Worm (Caenorhabditis elegans) whole organism, young adult: ENCODE data around the gene Y73B6BL.47.
A peak's percentile ranks its signal among the peaks of the same experiment; 100 is the strongest.
"Not testable (repeated sequence)": the region's sequence is repeated elsewhere in the genome, so short reads cannot be mapped to it uniquely, and the experiment has no call there.

Experiments
- B0261.1 ChIP-seq: sonication (generic microtip); optimal IDR thresholded peaks from 2 replicates; lab custom pipeline; 2016; ENCODE audit warnings: mild to moderate bottlenecking, missing genetic modification characterization, moderate library complexity, missing compliant biosample characterization
- T07F8.4 ChIP-seq: sonication (generic microtip); optimal IDR thresholded peaks from 2 replicates; lab custom pipeline; 2016; ENCODE audit warnings: mild to moderate bottlenecking, missing genetic modification characterization, moderate library complexity, missing compliant biosample characterization
- T26A5.8 ChIP-seq: sonication (generic microtip); optimal IDR thresholded peaks from 2 replicates; lab custom pipeline; 2016; ENCODE audit warnings: missing genetic modification characterization, missing compliant biosample characterization
- Y53F4B.3 ChIP-seq: fragments of 200-800 bp; sonication (Bioruptor generic); IDR thresholded peaks from 2 replicates; pipeline ENCODE4 v1.3.6; 2022; ENCODE audit warnings: missing genetic modification reagents, missing genetic modification characterization, missing compliant biosample characterization
- Y56A3A.18 ChIP-seq: fragments of 200-800 bp; sonication (Bioruptor generic); IDR thresholded peaks from 2 replicates; pipeline ENCODE4 v1.3.6; 2022; ENCODE audit warnings: missing genetic modification reagents, missing genetic modification characterization, missing compliant biosample characterization
- Y79H2A.3 ChIP-seq: fragments of 200-800 bp; sonication (Bioruptor generic); conservative IDR thresholded peaks from 2 replicates; pipeline ENCODE4 v1.3.6; 2022; ENCODE audit warnings: missing genetic modification reagents, missing genetic modification characterization, missing compliant biosample characterization
- athp-1 ChIP-seq: sonication (generic microtip); optimal IDR thresholded peaks from 2 replicates; lab custom pipeline; 2017; ENCODE audit warnings: mild to moderate bottlenecking, missing genetic modification characterization, missing compliant biosample characterization
- attf-3 ChIP-seq: fragments of 200-800 bp; sonication (Bioruptor generic); conservative IDR thresholded peaks from 2 replicates; pipeline ENCODE4 v1.3.6; 2022; ENCODE audit warnings: missing genetic modification reagents, missing genetic modification characterization, missing compliant biosample characterization
- bed-2 ChIP-seq: fragments of 200-800 bp; sonication (Bioruptor generic); IDR thresholded peaks from 2 replicates; pipeline ENCODE4 v1.3.6; 2022; ENCODE audit warnings: missing genetic modification reagents, missing genetic modification characterization, missing compliant biosample characterization
- ccch-3 ChIP-seq: fragments of 200-800 bp; sonication (Bioruptor generic); optimal IDR thresholded peaks from 2 replicates; lab custom pipeline; 2018; ENCODE audit warnings: mild to moderate bottlenecking, missing genetic modification characterization, missing compliant biosample characterization
- cebp-1 ChIP-seq, 2 experiments: fragments of 200-800 bp in 1 of 2; sonication (Bioruptor generic) in 1 of 2; sonication (generic microtip) in 1 of 2; IDR thresholded peaks in 1 of 2; optimal IDR thresholded peaks in 1 of 2; 2 replicates each; pipeline versions ENCODE4 v1.3.6 to Lab custom; 2017 to 2022; ENCODE audit warnings: missing compliant biosample characterization in 2 of 2, missing genetic modification characterization in 2 of 2, mild to moderate bottlenecking in 1 of 2, missing genetic modification reagents in 1 of 2, moderate library complexity in 1 of 2
- cebp-2 ChIP-seq: fragments of 200-800 bp; sonication (Bioruptor generic); IDR thresholded peaks from 2 replicates; pipeline ENCODE4 v1.3.6; 2022; ENCODE audit warnings: missing genetic modification characterization, missing compliant biosample characterization
- ceh-27 ChIP-seq: fragments of 200-800 bp; sonication (Bioruptor generic); optimal IDR thresholded peaks from 2 replicates; lab custom pipeline; 2018; ENCODE audit warnings: mild to moderate bottlenecking, missing genetic modification characterization, moderate library complexity, missing compliant biosample characterization
- ceh-40 ChIP-seq: fragments of 200-800 bp; sonication (Bioruptor generic); IDR thresholded peaks from 2 replicates; pipeline ENCODE4 v1.3.6; 2022; ENCODE audit warnings: missing genetic modification characterization, missing compliant biosample characterization
- ceh-79 ChIP-seq: sonication (generic microtip); optimal IDR thresholded peaks from 2 replicates; lab custom pipeline; 2017; ENCODE audit warnings: mild to moderate bottlenecking, missing genetic modification characterization, missing compliant biosample characterization
- die-1 ChIP-seq: sonication (generic microtip); optimal IDR thresholded peaks from 2 replicates; lab custom pipeline; 2016; ENCODE audit warnings: missing genotype, mild to moderate bottlenecking, missing genetic modification characterization, missing compliant biosample characterization
- dpff-1 ChIP-seq: sonication (generic microtip); optimal IDR thresholded peaks from 2 replicates; lab custom pipeline; 2017; ENCODE audit warnings: mild to moderate bottlenecking, missing genetic modification characterization, missing compliant biosample characterization
- dpl-1 ChIP-seq: fragments of 150-350 bp; optimal IDR thresholded peaks from 2 replicates; lab custom pipeline; 2014; ENCODE audit warnings: missing biosample characterization, missing genetic modification reagents, missing genetic modification characterization
- egrh-3 ChIP-seq: fragments of 200-800 bp; sonication (Bioruptor generic); IDR thresholded peaks from 2 replicates; pipeline ENCODE4 v1.3.6; 2022; ENCODE audit warnings: missing genetic modification reagents, missing genetic modification characterization, missing compliant biosample characterization
- ets-4 ChIP-seq: fragments of 200-800 bp; sonication (Bioruptor generic); optimal IDR thresholded peaks from 2 replicates; lab custom pipeline; 2018; ENCODE audit warnings: mild to moderate bottlenecking, missing genetic modification characterization, missing compliant biosample characterization
- hmg-1.2 ChIP-seq: fragments of 200-800 bp; sonication (Bioruptor generic); IDR thresholded peaks from 2 replicates; pipeline ENCODE4 v1.3.6; 2022; ENCODE audit warnings: missing genetic modification reagents, missing genetic modification characterization, missing compliant biosample characterization
- lin-35 ChIP-seq, 3 experiments: fragments of 150-350 bp in 2 of 3; sonication (generic microtip) in 1 of 3; optimal IDR thresholded peaks; 2 replicates each; lab custom pipeline; 2014 to 2018; ENCODE audit warnings: missing biosample characterization in 3 of 3, missing genetic modification characterization in 3 of 3, missing genetic modification reagents in 3 of 3
- lsl-1 ChIP-seq: fragments of 200-800 bp; sonication (Bioruptor generic); optimal IDR thresholded peaks from 2 replicates; lab custom pipeline; 2018; ENCODE audit warnings: mild to moderate bottlenecking, missing genetic modification characterization, moderate library complexity, missing compliant biosample characterization
- madf-10 ChIP-seq: sonication (generic microtip); optimal IDR thresholded peaks from 2 replicates; lab custom pipeline; 2016; ENCODE audit warnings: mild to moderate bottlenecking, missing genetic modification characterization, missing compliant biosample characterization
- madf-6 ChIP-seq: fragments of 200-800 bp; sonication (Bioruptor generic); IDR thresholded peaks from 2 replicates; pipeline ENCODE4 v1.3.6; 2022; ENCODE audit warnings: missing genetic modification reagents, missing genetic modification characterization, missing compliant biosample characterization
- madf-8 ChIP-seq: fragments of 200-800 bp; sonication (Bioruptor generic); conservative IDR thresholded peaks from 2 replicates; pipeline ENCODE4 v1.3.6; 2022; ENCODE audit warnings: missing genetic modification reagents, missing genetic modification characterization, missing compliant biosample characterization
- mel-28 ChIP-seq: sonication (generic microtip); optimal IDR thresholded peaks from 2 replicates; lab custom pipeline; 2016; ENCODE audit warnings: borderline replicate concordance, mild to moderate bottlenecking, missing genetic modification characterization, missing compliant biosample characterization
- nfya-1 ChIP-seq: sonication (generic microtip); optimal IDR thresholded peaks from 2 replicates; lab custom pipeline; 2017; ENCODE audit warnings: antibody characterized with exemption, missing compliant biosample characterization, missing genetic modification characterization, borderline replicate concordance; ENCODE audit not compliant: insufficient read depth
- nhr-90 ChIP-seq: sonication (generic microtip); optimal IDR thresholded peaks from 2 replicates; lab custom pipeline; 2016; ENCODE audit warnings: missing genotype, mild to moderate bottlenecking, missing genetic modification characterization, missing compliant biosample characterization
- sdz-38 ChIP-seq: sonication (generic microtip); optimal IDR thresholded peaks from 2 replicates; lab custom pipeline; 2016; ENCODE audit warnings: missing genotype, missing genetic modification characterization, missing compliant biosample characterization
- snpc-1.1 ChIP-seq: sonication (generic microtip); optimal IDR thresholded peaks from 2 replicates; lab custom pipeline; 2017; ENCODE audit warnings: missing genetic modification characterization, mild to moderate bottlenecking, missing compliant biosample characterization, antibody characterized with exemption, moderate library complexity, missing genotype, missing genetic modification reagents; ENCODE audit not compliant: insufficient read depth
- snpc-1.3 ChIP-seq: sonication (generic microtip); optimal IDR thresholded peaks from 2 replicates; lab custom pipeline; 2017; ENCODE audit warnings: missing genetic modification characterization, mild to moderate bottlenecking, missing compliant biosample characterization, antibody characterized with exemption, moderate library complexity, missing genotype, missing genetic modification reagents; ENCODE audit not compliant: insufficient read depth
- snpc-4 ChIP-seq, 5 experiments: fragments of 150-350 bp in 1 of 5; sonication (generic microtip) in 4 of 5; optimal IDR thresholded peaks; 2 replicates each; lab custom pipeline; 2014 to 2018; ENCODE audit warnings: missing genetic modification characterization in 5 of 5, missing biosample characterization in 3 of 5, antibody characterized with exemption in 2 of 5, mild to moderate bottlenecking in 2 of 5, missing compliant biosample characterization in 2 of 5, missing genotype in 2 of 5, moderate library complexity in 2 of 5, missing genetic modification reagents in 1 of 5
- somi-1 ChIP-seq: fragments of 200-800 bp; sonication (Bioruptor generic); optimal IDR thresholded peaks from 2 replicates; lab custom pipeline; 2018; ENCODE audit warnings: mild to moderate bottlenecking, missing genetic modification characterization, missing compliant biosample characterization
- tlf-1 ChIP-seq: fragments of 200-800 bp; sonication (Bioruptor generic); optimal IDR thresholded peaks from 2 replicates; lab custom pipeline; 2018; ENCODE audit warnings: mild to moderate bottlenecking, missing genetic modification characterization, missing compliant biosample characterization
- unc-62 ChIP-seq: fragments of 150-350 bp; optimal IDR thresholded peaks from 2 replicates; lab custom pipeline; 2014; ENCODE audit warnings: missing biosample characterization, missing genetic modification reagents, missing genetic modification characterization
- zim-3 ChIP-seq: sonication (generic microtip); optimal IDR thresholded peaks from 2 replicates; lab custom pipeline; 2017; ENCODE audit warnings: mild to moderate bottlenecking, missing genetic modification characterization, moderate library complexity, missing compliant biosample characterization
- ztf-25 ChIP-seq: fragments of 200-800 bp; sonication (Bioruptor generic); IDR thresholded peaks from 2 replicates; pipeline ENCODE4 v1.3.6; 2022; ENCODE audit warnings: missing genetic modification reagents, missing genetic modification characterization, missing compliant biosample characterization
- ztf-28 ChIP-seq: fragments of 200-800 bp; sonication (Bioruptor generic); IDR thresholded peaks from 2 replicates; pipeline ENCODE4 v1.3.6; 2022; ENCODE audit warnings: missing genetic modification reagents, missing genetic modification characterization, missing compliant biosample characterization
- ztf-6 ChIP-seq: fragments of 200-800 bp; sonication (Bioruptor generic); IDR thresholded peaks from 2 replicates; pipeline ENCODE4 v1.3.6; 2022; ENCODE audit warnings: missing genetic modification reagents, missing genetic modification characterization, missing compliant biosample characterization

The Y73B6BL.47 gene

DNA sequence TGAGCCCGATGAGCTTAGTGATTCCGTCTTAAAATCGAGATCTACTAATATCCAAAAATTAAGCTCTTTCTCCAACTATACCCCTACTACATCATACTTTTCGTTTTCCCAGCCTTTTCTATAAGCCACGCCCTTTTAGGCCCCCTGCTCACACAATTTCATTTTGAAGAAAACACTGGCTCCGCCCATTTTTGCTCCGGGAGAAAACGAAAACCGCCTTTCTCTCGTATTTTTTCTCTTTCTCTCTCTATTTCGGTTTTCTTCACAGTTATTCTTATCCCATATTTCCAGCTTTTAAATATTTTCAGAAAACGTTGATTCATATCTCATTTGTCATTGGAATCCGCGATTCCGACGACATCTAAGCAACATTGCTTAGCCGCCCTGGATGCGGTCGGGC is at the start of gene Y73B6BL.47:
Gene Y73B6BL.47 (plus strand): TSS at position 301 of the 400 bp plus-strand sequence.
- TF ChIP-seq mel-28 (no peak), ccch-3 (GFP tag; lab: Kevin White, UChicago) (no peak), dpff-1 (tag; lab: Kevin White, UChicago) (no peak), athp-1 (tag; lab: Kevin White, UChicago) (no peak), T07F8.4 (tag; lab: Kevin White, UChicago) (no peak), egrh-3 (GFP tag; lab: Robert Waterston, UW) (no peak), lsl-1 (no peak), sdz-38 (tag; lab: Kevin White, UChicago) (no peak), ceh-40 (no peak), somi-1 (no peak), Y79H2A.3 (GFP tag; lab: Robert Waterston, UW) (no peak), Y56A3A.18 (no peak), madf-6 (GFP tag; lab: Robert Waterston, UW) (no peak)
- TF ChIP-seq, all 124 proteins: peak for 0

ce11 chrIV:6317357-6317756 is 44.4 kb upstream of the Y73B6BL.47 start, which contains the start of gene Y73B6BL.12:
TSS of gene Y73B6BL.12 (minus strand) at chrIV:6317457.
- not testable (repeated sequence) for TF ChIP-seq attf-3 (GFP tag; lab: Robert Waterston, UW); lin-35 (GFP tag; optimal IDR thresholded peaks at IDR 0.05; lab: Kevin White, UChicago); tlf-1 (GFP tag; lab: Kevin White, UChicago)

DNA sequence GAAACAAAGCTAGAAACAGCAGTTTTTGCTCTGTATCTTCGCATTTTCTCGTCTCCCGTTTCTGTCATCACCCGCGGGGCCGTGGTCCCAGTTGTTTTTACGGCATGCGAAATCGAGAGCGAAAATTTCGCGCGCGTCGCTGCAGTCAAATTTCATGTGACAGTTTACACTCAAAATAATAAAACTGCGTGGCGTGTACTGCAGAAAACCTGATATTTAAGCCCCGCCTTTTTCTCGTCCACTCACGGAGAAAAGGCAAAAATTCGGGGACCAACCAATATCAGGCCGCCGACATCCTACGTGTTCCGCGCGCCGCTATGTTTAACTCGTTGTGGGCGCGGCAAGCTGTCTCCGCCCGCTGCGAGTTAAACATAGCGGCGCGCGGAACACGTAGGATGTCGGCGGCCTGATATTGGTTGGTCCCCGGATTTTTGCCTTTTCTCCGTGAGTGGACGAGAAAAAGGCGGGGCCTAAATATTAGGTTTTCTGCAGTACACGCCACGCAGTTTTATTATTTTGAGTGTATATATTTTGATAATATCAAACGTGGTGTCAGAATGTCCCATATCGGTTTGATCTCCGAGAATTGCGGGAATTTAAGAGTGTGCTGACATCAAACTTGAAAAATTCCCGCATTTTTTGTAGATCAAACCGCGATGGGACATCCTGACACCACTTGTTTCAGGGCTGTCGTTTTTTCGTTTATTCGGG is 41.3 kb upstream of the Y73B6BL.47 start:
- 0 out of 2 replicates have a peak, but pooled peaks have one; percentile 8 for TF ChIP-seq ztf-6
- 0 out of 2 replicates have a peak, but pooled peaks have one; percentile 2 for TF ChIP-seq madf-8 (GFP tag; lab: Robert Waterston, UW)
- peak; percentile 51; the same call in 1 of the 2 replicates for TF ChIP-seq madf-6 (GFP tag; lab: Robert Waterston, UW)
- TF ChIP-seq snpc-4 (GFP tag; optimal IDR thresholded peaks at IDR 0.05; lab: Kevin White, UChicago) = peak; percentile 8
- TF ChIP-seq snpc-4 (tag; optimal IDR thresholded peaks at IDR 0.05; lab: Kevin White, UChicago) = peak in 3 of 4 experiments; percentile 47 to 93 (median 85)
- peak; percentile 41 for TF ChIP-seq snpc-1.1 (tag; lab: Kevin White, UChicago)
- TF ChIP-seq hmg-1.2 (GFP tag; lab: Robert Waterston, UW) = peak; percentile 50

DNA sequence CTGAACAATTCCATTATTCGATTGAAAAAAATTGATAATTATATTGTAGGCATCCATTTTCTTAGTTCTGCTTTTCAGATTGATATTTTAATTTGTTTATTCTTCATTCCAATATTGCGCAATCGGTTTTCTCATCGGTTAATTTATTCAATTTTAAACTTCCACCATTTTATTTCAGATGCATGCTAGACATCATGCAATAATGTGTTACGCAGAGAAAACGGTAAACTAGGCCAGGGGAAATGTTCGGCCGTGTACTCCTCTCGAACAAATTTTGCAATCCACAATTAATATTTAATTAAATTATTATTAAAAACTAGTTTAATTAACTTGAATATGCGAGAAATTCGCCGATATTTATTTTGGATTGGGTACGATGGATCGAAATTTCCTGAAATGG is 40.1 kb upstream of the Y73B6BL.47 start, which contains the start of gene Y73B6BL.29:
Gene Y73B6BL.29 (plus strand): TSS at position 263 of the 400 bp plus-strand sequence.
- TF ChIP-seq T26A5.8 (tag; lab: Kevin White, UChicago) = no peak
- peak; percentile 88 for TF ChIP-seq bed-2 (GFP tag; lab: Robert Waterston, UW)
- no peak for TF ChIP-seq nfya-1 (tag; lab: Kevin White, UChicago)
- TF ChIP-seq zim-3 (tag; lab: Kevin White, UChicago) = peak; percentile 46
- no peak for TF ChIP-seq die-1
- TF ChIP-seq ceh-27 (GFP tag; lab: Kevin White, UChicago) = peak; percentile 96
- TF ChIP-seq ztf-6 = 0 out of 2 replicates have a peak, but pooled peaks have one; percentile 14
- TF ChIP-seq cebp-2 (GFP tag; lab: Robert Waterston, UW) = no peak
- no peak for TF ChIP-seq egrh-3 (GFP tag; lab: Robert Waterston, UW)
- peak; percentile 46 for TF ChIP-seq cebp-1 (GFP tag; IDR thresholded peaks at IDR 0.05; lab: Robert Waterston, UW)
- TF ChIP-seq cebp-1 (tag; optimal IDR thresholded peaks at IDR 0.05; lab: Kevin White, UChicago) = peak; percentile 84
- TF ChIP-seq ceh-79 (tag; lab: Kevin White, UChicago) = no peak
- TF ChIP-seq madf-10 = peak; percentile 72
- TF ChIP-seq snpc-1.3 (tag; lab: Kevin White, UChicago) = peak; percentile 66
- TF ChIP-seq ztf-25 (GFP tag; lab: Robert Waterston, UW) = peak; percentile 78
- no peak for TF ChIP-seq mel-28
- TF ChIP-seq dpl-1 (GFP tag; lab: Kevin White, UChicago) = peak; percentile 80
- TF ChIP-seq unc-62 (GFP tag; lab: Kevin White, UChicago) = no peak
- TF ChIP-seq Y53F4B.3 (GFP tag; lab: Robert Waterston, UW) = no peak
- TF ChIP-seq ztf-28 (GFP tag; lab: Robert Waterston, UW) = 0 out of 2 replicates have a peak, but pooled peaks have one; percentile 71
- no peak for TF ChIP-seq nhr-90 (tag; lab: Kevin White, UChicago)
- no peak for TF ChIP-seq ets-4 (GFP tag; lab: Kevin White, UChicago)
- TF ChIP-seq B0261.1 (tag; lab: Kevin White, UChicago) = peak; percentile 12
